Fruit fly (Drosophila melanogaster) whole organism, prepupa: ENCODE results near the gene CG14963.
A peak's percentile ranks its signal among the peaks of the same experiment; 100 is the strongest.

ENCODE experiments used
- Blimp-1 ChIP-seq: fragments of 200-800 bp; sonication (Bioruptor generic); optimal IDR thresholded peaks from 3 replicates; lab custom pipeline; 2017; ENCODE audit warnings: missing biosample characterization, missing genetic modification characterization, mild to moderate bottlenecking, moderate library complexity, missing genetic modification reagents
- CG10631 ChIP-seq: fragments of 200-800 bp; sonication (Bioruptor generic); optimal IDR thresholded peaks from 2 replicates; lab custom pipeline; 2016; ENCODE audit warnings: missing biosample characterization, missing genetic modification characterization
- CG10669 ChIP-seq: fragments of 200-800 bp; sonication (Bioruptor generic); optimal IDR thresholded peaks from 3 replicates; lab custom pipeline; 2018; ENCODE audit warnings: missing biosample characterization, mild to moderate bottlenecking, missing genetic modification characterization, moderate library complexity
- CG11294 ChIP-seq: fragments of 200-800 bp; sonication (Bioruptor generic); IDR thresholded peaks from 2 replicates; pipeline ENCODE4 v1.3.6; 2022; ENCODE audit warnings: missing biosample characterization, missing genetic modification characterization
- CG11762 ChIP-seq: fragments of 200-800 bp; sonication (Bioruptor generic); optimal IDR thresholded peaks from 3 replicates; lab custom pipeline; 2016; ENCODE audit warnings: missing biosample characterization, missing genetic modification characterization; ENCODE audit not compliant: insufficient read depth
- CG11902 ChIP-seq: fragments of 200-800 bp; sonication (Bioruptor generic); optimal IDR thresholded peaks from 3 replicates; lab custom pipeline; 2016; ENCODE audit warnings: missing biosample characterization, missing genetic modification characterization
- CG15336 ChIP-seq: fragments of 200-800 bp; sonication (Bioruptor generic); IDR thresholded peaks from 2 replicates; pipeline ENCODE4 v1.3.6; 2022; ENCODE audit warnings: missing biosample characterization, missing genetic modification characterization
- CG1621 ChIP-seq: fragments of 200-800 bp; sonication (Bioruptor generic); optimal IDR thresholded peaks from 3 replicates; lab custom pipeline; 2018; ENCODE audit warnings: missing biosample characterization, mild to moderate bottlenecking, missing genetic modification characterization
- CG16779 ChIP-seq: fragments of 200-800 bp; sonication (Bioruptor generic); optimal IDR thresholded peaks from 3 replicates; lab custom pipeline; 2017; ENCODE audit warnings: missing biosample characterization, mild to moderate bottlenecking, missing genetic modification characterization
- CG31627 ChIP-seq: fragments of 200-800 bp; sonication (Bioruptor generic); optimal IDR thresholded peaks from 3 replicates; lab custom pipeline; 2016; ENCODE audit warnings: missing biosample characterization, missing genetic modification characterization
- CG32006 ChIP-seq: fragments of 200-800 bp; sonication (Bioruptor generic); optimal IDR thresholded peaks from 3 replicates; lab custom pipeline; 2017; ENCODE audit warnings: missing biosample characterization, mild to moderate bottlenecking, missing genetic modification characterization
- CG34406 ChIP-seq: fragments of 200-800 bp; sonication (Bioruptor generic); optimal IDR thresholded peaks from 3 replicates; lab custom pipeline; 2016; ENCODE audit warnings: missing biosample characterization, missing genetic modification characterization
- CG3919 ChIP-seq: fragments of 200-800 bp; sonication (Bioruptor generic); optimal IDR thresholded peaks from 3 replicates; lab custom pipeline; 2016; ENCODE audit warnings: missing biosample characterization, missing genetic modification characterization
- CG6276 ChIP-seq: fragments of 200-800 bp; sonication (Bioruptor generic); optimal IDR thresholded peaks from 2 replicates; lab custom pipeline; 2017; ENCODE audit warnings: missing biosample characterization, mild to moderate bottlenecking, missing genetic modification characterization
- CG6792 ChIP-seq: fragments of 200-800 bp; sonication (Bioruptor generic); optimal IDR thresholded peaks from 3 replicates; lab custom pipeline; 2016; ENCODE audit warnings: missing biosample characterization, missing genetic modification characterization
- CG6808 ChIP-seq: fragments of 200-800 bp; sonication (Bioruptor generic); optimal IDR thresholded peaks from 3 replicates; lab custom pipeline; 2017; ENCODE audit warnings: missing biosample characterization, missing genetic modification characterization, mild to moderate bottlenecking, moderate library complexity, missing genetic modification reagents
- CG7368 ChIP-seq: fragments of 200-800 bp; sonication (Bioruptor generic); optimal IDR thresholded peaks from 3 replicates; lab custom pipeline; 2016; ENCODE audit warnings: missing biosample characterization, missing genetic modification characterization
- CG8119 ChIP-seq: fragments of 200-800 bp; sonication (Bioruptor generic); IDR thresholded peaks from 3 replicates; pipeline ENCODE4 v1.3.6; 2022; ENCODE audit warnings: missing biosample characterization, missing genetic modification characterization
- CG8319 ChIP-seq: fragments of 200-800 bp; sonication (Bioruptor generic); optimal IDR thresholded peaks from 3 replicates; lab custom pipeline; 2016; ENCODE audit warnings: missing biosample characterization, missing genetic modification characterization
- CG8632 ChIP-seq: fragments of 200-800 bp; sonication (Bioruptor generic); optimal IDR thresholded peaks from 3 replicates; lab custom pipeline; 2016; ENCODE audit warnings: missing biosample characterization, missing genetic modification characterization
- CG9139 ChIP-seq: fragments of 200-800 bp; sonication (Bioruptor generic); optimal IDR thresholded peaks from 3 replicates; lab custom pipeline; 2017; ENCODE audit warnings: missing biosample characterization, mild to moderate bottlenecking, missing genetic modification characterization
- Eip75B ChIP-seq: fragments of 200-800 bp; sonication (Bioruptor generic); optimal IDR thresholded peaks from 3 replicates; lab custom pipeline; 2016; ENCODE audit warnings: missing biosample characterization, missing genetic modification characterization
- Eip78C ChIP-seq: fragments of 200-800 bp; sonication (Bioruptor generic); peaks from one replicate; lab custom pipeline; 2016; ENCODE audit warnings: missing biosample characterization, missing genetic modification characterization
- Eip93F ChIP-seq: fragments of 200-800 bp; sonication (Bioruptor generic); optimal IDR thresholded peaks from 2 replicates; lab custom pipeline; 2016; ENCODE audit warnings: missing biosample characterization, mild to moderate bottlenecking, missing genetic modification characterization
- Ets21C ChIP-seq: fragments of 200-800 bp; sonication (Bioruptor generic); optimal IDR thresholded peaks from 3 replicates; lab custom pipeline; 2016; ENCODE audit warnings: missing biosample characterization, missing genetic modification characterization
- Ets96B ChIP-seq: fragments of 200-800 bp; optimal IDR thresholded peaks from 2 replicates; lab custom pipeline; 2019; ENCODE audit warnings: missing biosample characterization, mild to moderate bottlenecking, missing genetic modification characterization, moderate library complexity
- Hr38 ChIP-seq: sonication (Bioruptor generic); optimal IDR thresholded peaks from 2 replicates; lab custom pipeline; 2016; ENCODE audit warnings: missing biosample characterization, missing genetic modification characterization
- Hr39 ChIP-seq: fragments of 200-800 bp; sonication (Bioruptor generic); optimal IDR thresholded peaks from 2 replicates; lab custom pipeline; 2016; ENCODE audit warnings: missing biosample characterization, missing genetic modification characterization
- Hr4 ChIP-seq: fragments of 200-800 bp; sonication (Bioruptor generic); optimal IDR thresholded peaks from 3 replicates; lab custom pipeline; 2016; ENCODE audit warnings: missing biosample characterization, missing genetic modification characterization
- Lpt ChIP-seq: fragments of 200-800 bp; sonication (Bioruptor generic); optimal IDR thresholded peaks from 3 replicates; lab custom pipeline; 2016; ENCODE audit warnings: missing biosample characterization, missing genetic modification characterization
- Met ChIP-seq: fragments of 200-800 bp; sonication (Bioruptor generic); optimal IDR thresholded peaks from 3 replicates; lab custom pipeline; 2016; ENCODE audit warnings: missing biosample characterization, missing genetic modification characterization
- OdsH ChIP-seq: fragments of 200-800 bp; sonication (Bioruptor generic); optimal IDR thresholded peaks from 3 replicates; lab custom pipeline; 2016; ENCODE audit warnings: missing biosample characterization, missing genetic modification characterization
- Smox ChIP-seq: fragments of 200-800 bp; sonication (Bioruptor generic); optimal IDR thresholded peaks from 3 replicates; lab custom pipeline; 2016; ENCODE audit warnings: missing biosample characterization, missing genetic modification characterization
- Sox15 ChIP-seq: fragments of 200-800 bp; sonication (Bioruptor generic); optimal IDR thresholded peaks from 3 replicates; lab custom pipeline; 2016; ENCODE audit warnings: missing biosample characterization, missing genetic modification characterization
- achi ChIP-seq: fragments of 200-800 bp; sonication (Bioruptor generic); optimal IDR thresholded peaks from 3 replicates; lab custom pipeline; 2016; ENCODE audit warnings: missing biosample characterization, missing genetic modification characterization
- acj6 ChIP-seq: fragments of 200-800 bp; sonication (Bioruptor generic); optimal IDR thresholded peaks from 3 replicates; lab custom pipeline; 2016; ENCODE audit warnings: missing biosample characterization, missing genetic modification characterization
- cyc ChIP-seq: fragments of 200-800 bp; sonication (Bioruptor generic); optimal IDR thresholded peaks from 3 replicates; lab custom pipeline; 2016; ENCODE audit warnings: missing biosample characterization, missing genetic modification characterization
- dac ChIP-seq: fragments of 200-800 bp; sonication (Bioruptor generic); optimal IDR thresholded peaks from 2 replicates; lab custom pipeline; 2017; ENCODE audit warnings: missing biosample characterization, mild to moderate bottlenecking, missing genetic modification characterization
- dsx ChIP-seq: fragments of 200-800 bp; optimal IDR thresholded peaks from 3 replicates; lab custom pipeline; 2019; ENCODE audit warnings: missing biosample characterization, mild to moderate bottlenecking, missing genetic modification characterization, moderate library complexity; ENCODE audit not compliant: poor library complexity, severe bottlenecking
- eg ChIP-seq: fragments of 200-800 bp; sonication (Bioruptor generic); IDR thresholded peaks from 3 replicates; pipeline ENCODE4 v1.3.6; 2022; ENCODE audit warnings: missing biosample characterization, missing genetic modification characterization
- esn ChIP-seq: fragments of 200-800 bp; sonication (Bioruptor generic); optimal IDR thresholded peaks from 2 replicates; lab custom pipeline; 2016; ENCODE audit warnings: missing biosample characterization, mild to moderate bottlenecking, missing genetic modification characterization, moderate library complexity
- fd59A ChIP-seq: fragments of 200-800 bp; sonication (Bioruptor generic); optimal IDR thresholded peaks from 2 replicates; lab custom pipeline; 2017; ENCODE audit warnings: missing biosample characterization, mild to moderate bottlenecking, missing genetic modification characterization, missing genetic modification reagents
- fd85E ChIP-seq: fragments of 200-800 bp; sonication (Bioruptor generic); optimal IDR thresholded peaks from 3 replicates; lab custom pipeline; 2016; ENCODE audit warnings: missing biosample characterization, missing genetic modification characterization
- fkh ChIP-seq: fragments of 200-800 bp; sonication (Bioruptor generic); optimal IDR thresholded peaks from 3 replicates; lab custom pipeline; 2017; ENCODE audit warnings: missing biosample characterization, mild to moderate bottlenecking, missing genetic modification characterization, moderate library complexity
- lz ChIP-seq: fragments of 200-800 bp; sonication (Bioruptor generic); optimal IDR thresholded peaks from 3 replicates; lab custom pipeline; 2016; ENCODE audit warnings: missing biosample characterization, missing genetic modification characterization
- net ChIP-seq: fragments of 200-800 bp; sonication (Bioruptor generic); optimal IDR thresholded peaks from 3 replicates; lab custom pipeline; 2016; ENCODE audit warnings: missing biosample characterization, missing genetic modification characterization
- salr ChIP-seq, 2 experiments: fragments of 200-800 bp; sonication (Bioruptor generic); optimal IDR thresholded peaks; 3 replicates each; lab custom pipeline; 2016 to 2018; ENCODE audit warnings: missing biosample characterization in 2 of 2, missing genetic modification characterization in 2 of 2, mild to moderate bottlenecking in 1 of 2
- spab ChIP-seq: fragments of 200-800 bp; sonication (Bioruptor generic); optimal IDR thresholded peaks from 2 replicates; lab custom pipeline; 2017; ENCODE audit warnings: missing biosample characterization, mild to moderate bottlenecking, missing genetic modification characterization, missing genetic modification reagents
- ss ChIP-seq, 2 experiments: fragments of 200-800 bp; sonication (Bioruptor generic); optimal IDR thresholded peaks; 2 replicates in 1 of 2; 3 replicates in 1 of 2; lab custom pipeline; 2017 to 2018; ENCODE audit warnings: mild to moderate bottlenecking in 2 of 2, missing biosample characterization in 2 of 2, missing genetic modification characterization in 2 of 2, moderate library complexity in 1 of 2
- svp ChIP-seq: fragments of 200-800 bp; sonication (Bioruptor generic); peaks from one replicate; lab custom pipeline; 2016; ENCODE audit warnings: missing biosample characterization, missing genetic modification characterization
- topi ChIP-seq: fragments of 200-800 bp; sonication (Bioruptor generic); optimal IDR thresholded peaks from 3 replicates; lab custom pipeline; 2016; ENCODE audit warnings: missing biosample characterization, missing genetic modification characterization
- vri ChIP-seq: fragments of 200-800 bp; sonication (Bioruptor generic); optimal IDR thresholded peaks from 3 replicates; lab custom pipeline; 2016; ENCODE audit warnings: missing biosample characterization, mild to moderate bottlenecking, missing genetic modification characterization

CG14963 gene

DNA sequence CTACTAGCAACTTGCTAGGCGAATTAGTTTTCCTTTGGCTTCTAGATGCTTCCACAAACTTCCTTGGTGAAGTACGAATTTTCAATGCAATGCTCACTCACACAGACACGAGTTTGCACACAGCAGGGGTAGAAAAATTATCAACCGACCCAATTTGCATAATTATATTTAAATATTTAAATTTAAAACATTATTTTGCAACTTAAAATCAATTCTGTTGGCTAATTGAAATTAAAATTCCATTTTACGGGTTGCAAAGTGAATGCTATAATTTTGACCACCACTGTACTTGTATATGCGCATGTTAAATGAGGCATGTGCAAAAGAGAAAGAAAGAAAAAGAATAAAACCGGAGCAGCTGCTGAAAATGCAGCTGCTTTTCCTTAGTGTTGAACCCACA is 21.7 kb upstream of the CG14963 start:
- peak; percentile 92 for TF ChIP-seq Hr39 (GFP tag; lab: Kevin White, UChicago)
- peak; percentile 95 for TF ChIP-seq cyc (GFP tag; lab: Kevin White, UChicago)
- peak; percentile 94 for TF ChIP-seq CG8319 (GFP tag; lab: Kevin White, UChicago)
- TF ChIP-seq Eip78C: peak; percentile 98
- TF ChIP-seq CG1621 (tag; lab: Kevin White, UChicago): peak; percentile 92
- peak; percentile 85 for TF ChIP-seq CG9139 (GFP tag; lab: Kevin White, UChicago)
- peak; percentile 99 for TF ChIP-seq eg (GFP tag; lab: Robert Waterston, UW)
- peak; percentile 96 for TF ChIP-seq Hr4 (GFP tag; lab: Kevin White, UChicago)
- peak; percentile 86 for TF ChIP-seq spab (GFP tag; lab: Kevin White, UChicago)
- peak; percentile 97 for TF ChIP-seq CG8632 (GFP tag; lab: Kevin White, UChicago)
- TF ChIP-seq CG6276 (GFP tag; lab: Kevin White, UChicago): peak; percentile 98
- peak; percentile 96 for TF ChIP-seq topi (GFP tag; lab: Kevin White, UChicago)
- peak; percentile 90 for TF ChIP-seq CG31627 (GFP tag; lab: Kevin White, UChicago)
- TF ChIP-seq Smox (GFP tag; lab: Kevin White, UChicago): peak; percentile 93
- peak; percentile 94 for TF ChIP-seq CG11294 (GFP tag; lab: Robert Waterston, UW)
- TF ChIP-seq Sox15 (GFP tag; lab: Kevin White, UChicago): peak; percentile 88
- no peak for TF ChIP-seq Hr38 (GFP tag; lab: Kevin White, UChicago)
- TF ChIP-seq esn (GFP tag; lab: Kevin White, UChicago): peak; percentile 98
- TF ChIP-seq ss (GFP tag; optimal IDR thresholded peaks at IDR 0.05; lab: Kevin White, UChicago): peak; percentile 69 to 83
- TF ChIP-seq Ets21C: peak; percentile 82
- peak; percentile 94 for TF ChIP-seq vri (GFP tag; lab: Kevin White, UChicago)
- TF ChIP-seq fd59A (GFP tag; lab: Kevin White, UChicago): peak; percentile 80
- peak; percentile 89 to 97 for TF ChIP-seq salr (GFP tag; optimal IDR thresholded peaks at IDR 0.05; lab: Kevin White, UChicago)
- peak; percentile 92 for TF ChIP-seq lz (GFP tag; lab: Kevin White, UChicago)
- TF ChIP-seq Lpt (GFP tag; lab: Kevin White, UChicago): peak; percentile 96
- peak; percentile 98 for TF ChIP-seq achi
- peak; percentile 95 for TF ChIP-seq Ets96B (tag; lab: Kevin White, UChicago)
- TF ChIP-seq Eip93F (GFP tag; lab: Kevin White, UChicago): peak; percentile 93
- TF ChIP-seq Eip75B (GFP tag; lab: Kevin White, UChicago): peak; percentile 96
- TF ChIP-seq CG15336 (GFP tag; lab: Robert Waterston, UW): peak; percentile 99
- TF ChIP-seq dsx: peak; percentile 93
- peak; percentile 93 for TF ChIP-seq CG11902
- peak; percentile 97 for TF ChIP-seq CG7368 (GFP tag; lab: Kevin White, UChicago)
- TF ChIP-seq Blimp-1: peak; percentile 85
- peak; percentile 15 for TF ChIP-seq fkh (GFP tag; lab: Kevin White, UChicago)
- peak; percentile 97 for TF ChIP-seq CG11762 (GFP tag; lab: Kevin White, UChicago)
- TF ChIP-seq CG6808 (GFP tag; lab: Kevin White, UChicago): peak; percentile 73
- TF ChIP-seq CG6792 (GFP tag; lab: Kevin White, UChicago): peak; percentile 95
- peak; percentile 98 for TF ChIP-seq CG10631 (GFP tag; lab: Kevin White, UChicago)
- peak; percentile 97 for TF ChIP-seq Met (GFP tag; lab: Kevin White, UChicago)
- TF ChIP-seq acj6 (GFP tag; lab: Kevin White, UChicago): peak; percentile 97
- peak; percentile 93 for TF ChIP-seq fd85E (GFP tag; lab: Kevin White, UChicago)
- peak; percentile 99 for TF ChIP-seq CG32006 (GFP tag; lab: Kevin White, UChicago)
- TF ChIP-seq net (GFP tag; lab: Kevin White, UChicago): peak; percentile 98
- TF ChIP-seq CG3919: peak; percentile 98
- peak; percentile 96 for TF ChIP-seq CG10669 (GFP tag; lab: Kevin White, UChicago)
- peak; percentile 97 for TF ChIP-seq svp (GFP tag; lab: Kevin White, UChicago)
- peak; percentile 98 for TF ChIP-seq CG8119
- peak; percentile 93 for TF ChIP-seq CG16779 (tag; lab: Kevin White, UChicago)
- peak; percentile 98 for TF ChIP-seq OdsH (GFP tag; lab: Kevin White, UChicago)
- peak; percentile 95 for TF ChIP-seq dac
- peak; percentile 98 for TF ChIP-seq CG34406 (GFP tag; lab: Kevin White, UChicago)
